Worm (Caenorhabditis elegans): Measurements from ENCODE around the gene Y47D3A.21.

Y47D3A.21 gene

DNA sequence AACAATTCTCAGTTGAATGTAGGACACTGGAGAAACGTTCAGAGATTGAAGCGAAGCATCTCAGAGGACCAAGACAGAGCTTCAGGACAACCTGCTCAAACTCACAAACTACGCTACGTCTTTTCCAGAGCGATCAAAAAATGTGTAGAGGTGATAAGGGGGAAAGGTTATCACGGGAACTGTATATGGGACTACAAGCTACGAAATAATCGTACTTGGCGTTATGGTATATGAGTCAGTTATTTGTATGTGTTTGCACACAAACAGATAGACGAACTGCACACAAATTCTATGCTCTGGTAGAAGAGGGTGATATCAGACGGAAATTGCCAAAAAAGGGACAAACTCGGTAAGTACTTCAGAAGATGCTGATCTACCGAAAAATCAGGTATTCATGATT, 9.5 kb downstream of the Y47D3A.21 start:
- TF ChIP-seq nhr-76 (tag; optimal IDR thresholded peaks at IDR 0.05) (no peak), elt-2 (tag; optimal IDR thresholded peaks at IDR 0.05) (peak; percentile 38), pqm-1 (tag; optimal IDR thresholded peaks at IDR 0.05) (peak; percentile 52), jun-1 (tag; optimal IDR thresholded peaks at IDR 0.05) (peak; percentile 5), ceh-9 (tag; optimal IDR thresholded peaks at IDR 0.05) (no peak)

DNA sequence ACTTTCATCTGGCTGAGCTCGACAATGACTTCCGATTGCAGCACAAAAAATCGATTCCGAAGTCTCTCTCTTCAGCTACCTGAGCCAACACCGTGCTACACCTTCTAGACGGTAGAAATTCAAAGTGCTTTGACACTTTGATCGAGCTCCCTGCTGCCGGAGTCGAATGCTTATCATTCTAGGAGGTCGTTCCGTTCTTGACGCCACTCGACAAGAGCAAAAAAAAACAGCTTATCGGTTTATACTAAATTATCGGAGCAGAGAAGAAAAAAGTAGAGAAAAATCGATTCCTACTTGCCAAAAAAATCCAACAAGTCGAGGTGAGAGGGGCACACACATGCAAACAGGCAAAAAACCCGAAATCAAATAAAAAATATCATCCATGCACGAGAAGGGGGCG, 10.2 kb downstream of the Y47D3A.21 start:
- TF ChIP-seq skn-1 (tag; optimal IDR thresholded peaks at IDR 0.05) (no peak), jun-1 (tag; optimal IDR thresholded peaks at IDR 0.05) (peak; percentile 17), elt-2 (tag; optimal IDR thresholded peaks at IDR 0.05) (peak; percentile 81), pha-4 (tag; optimal IDR thresholded peaks at IDR 0.05) (peak; percentile 23)

DNA sequence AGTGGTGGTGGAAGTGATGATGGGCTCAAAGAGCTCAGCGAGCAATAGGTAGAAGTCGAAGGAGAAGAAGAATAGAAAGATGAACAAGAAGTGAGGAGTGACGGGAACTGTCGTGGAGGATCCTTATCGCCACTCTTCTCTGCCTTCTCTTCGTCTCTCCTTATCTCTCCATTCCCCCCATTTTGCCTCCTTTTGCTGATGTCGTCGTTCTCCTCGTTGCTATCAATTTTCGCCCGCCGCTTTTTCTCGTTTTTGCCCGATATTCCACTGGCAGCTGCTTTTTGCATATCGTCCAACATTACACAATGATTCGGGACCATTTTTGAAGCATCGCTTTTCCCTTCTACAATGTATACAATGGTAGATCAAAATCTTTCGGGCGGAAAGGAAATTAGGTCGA, 11.3 kb downstream of the Y47D3A.21 start:
- no peak for TF ChIP-seq fos-1 (tag; optimal IDR thresholded peaks at IDR 0.05)
- no peak for TF ChIP-seq mdl-1 (tag; optimal IDR thresholded peaks at IDR 0.05)
- no peak for TF ChIP-seq eor-1 (tag; optimal IDR thresholded peaks at IDR 0.05)
- TF ChIP-seq nhr-67 (tag; optimal IDR thresholded peaks at IDR 0.05), result no peak
- TF ChIP-seq pha-4 (tag; optimal IDR thresholded peaks at IDR 0.05), result no peak
- TF ChIP-seq fkh-10 (GFP tag; optimal IDR thresholded peaks at IDR 0.05), result no peak
- TF ChIP-seq elt-2 (tag; optimal IDR thresholded peaks at IDR 0.05), result peak; percentile 84
- TF ChIP-seq elt-3 (tag; optimal IDR thresholded peaks at IDR 0.05), result peak in 1 of 3 experiments; percentile 71
- no peak for TF ChIP-seq pqm-1 (tag; optimal IDR thresholded peaks at IDR 0.05)
- no peak for TF ChIP-seq nhr-23 (tag; optimal IDR thresholded peaks at IDR 0.05)
- no peak for TF ChIP-seq lin-39 (tag; optimal IDR thresholded peaks at IDR 0.05)
- no peak for TF ChIP-seq daf-12 (tag; optimal IDR thresholded peaks at IDR 0.05)

- TF ChIP-seq lin-39 (tag; optimal IDR thresholded peaks at IDR 0.05) (no peak), elt-1 (tag; optimal IDR thresholded peaks at IDR 0.05) (peak; percentile 0), skn-1 (tag; optimal IDR thresholded peaks at IDR 0.05) (no peak), ZK546.5 (tag; optimal IDR thresholded peaks at IDR 0.05) (no peak), nhr-76 (tag; optimal IDR thresholded peaks at IDR 0.05) (no peak), elt-3 (tag; optimal IDR thresholded peaks at IDR 0.05) (no peak), nhr-28 (tag; optimal IDR thresholded peaks at IDR 0.05) (no peak), nhr-25 (tag; optimal IDR thresholded peaks at IDR 0.05) (peak; percentile 16), fos-1 (tag; optimal IDR thresholded peaks at IDR 0.05) (no peak), mdl-1 (tag; optimal IDR thresholded peaks at IDR 0.05) (no peak), lin-15B (tag; optimal IDR thresholded peaks at IDR 0.05) (no peak), fkh-2 (tag; optimal IDR thresholded peaks at IDR 0.05) (no peak), ceh-28 (tag; optimal IDR thresholded peaks at IDR 0.05) (no peak), aly-2 (tag; optimal IDR thresholded peaks at IDR 0.05) (no peak)
Observed at ce11 chrIII:11262089-11262488, 16.6 kb downstream of the Y47D3A.21 start.

- TF ChIP-seq nhr-23 (tag; optimal IDR thresholded peaks at IDR 0.05), result peak; percentile 12
- no peak for TF ChIP-seq zag-1 (tag; optimal IDR thresholded peaks at IDR 0.05)
- TF ChIP-seq fkh-10 (GFP tag; optimal IDR thresholded peaks at IDR 0.05), result no peak
- TF ChIP-seq nhr-237 (tag; optimal IDR thresholded peaks at IDR 0.05), result no peak
Observed at ce11 chrIII:11255072-11255471, 23.6 kb downstream of the Y47D3A.21 start.

- TF ChIP-seq lin-39 (tag; optimal IDR thresholded peaks at IDR 0.05) (no peak), elt-2 (tag; optimal IDR thresholded peaks at IDR 0.05) (no peak), nhr-43 (tag; optimal IDR thresholded peaks at IDR 0.05; ENCODE audit: poor library complexity, severe bottlenecking) (no peak), nhr-237 (tag; optimal IDR thresholded peaks at IDR 0.05) (no peak), nhr-28 (tag; optimal IDR thresholded peaks at IDR 0.05) (no peak), unc-39 (tag; optimal IDR thresholded peaks at IDR 0.05) (no peak), ama-1 (optimal IDR thresholded peaks at IDR 0.05) (no peak)
Observed at ce11 chrIII:11251718-11252441, 26.8 kb downstream of the Y47D3A.21 start, which contains the start of gene Y47D3A.32. Gene Y47D3A.32 (plus strand): TSS chrIII:11252391.

DNA sequence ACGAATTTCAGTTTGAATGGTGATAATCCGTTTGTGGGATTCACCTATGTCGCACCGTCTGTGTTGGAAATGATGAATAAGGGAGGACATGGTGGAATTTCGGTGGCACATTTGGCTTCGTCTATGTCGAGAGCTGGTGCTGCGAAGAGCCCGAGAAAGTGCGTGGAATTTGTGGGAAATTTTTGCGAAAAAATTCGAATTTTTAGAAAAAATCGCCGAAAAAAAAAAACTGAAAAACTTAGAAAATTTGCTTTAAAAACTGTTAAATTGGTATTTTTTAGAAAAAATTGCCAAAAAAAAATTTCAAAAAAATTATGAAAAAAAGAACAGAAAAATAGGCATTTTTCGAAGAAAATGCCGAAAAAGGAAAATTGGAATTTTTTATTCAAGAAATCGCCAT, 29.8 kb downstream of the Y47D3A.21 start:
- TF ChIP-seq fkh-10 (GFP tag; optimal IDR thresholded peaks at IDR 0.05) (no peak), R02D3.7 (tag; optimal IDR thresholded peaks at IDR 0.05) (no peak), tbx-2 (tag; optimal IDR thresholded peaks at IDR 0.05) (no peak), ztf-11 (tag; optimal IDR thresholded peaks at IDR 0.05) (no peak), egl-5 (tag; optimal IDR thresholded peaks at IDR 0.05) (no peak), ceh-82 (tag; optimal IDR thresholded peaks at IDR 0.05) (no peak), nhr-237 (tag; optimal IDR thresholded peaks at IDR 0.05) (no peak), mml-1 (tag; optimal IDR thresholded peaks at IDR 0.05) (no peak), ceh-16 (tag; optimal IDR thresholded peaks at IDR 0.05) (no peak), sea-2 (GFP tag; optimal IDR thresholded peaks at IDR 0.05) (no peak), jun-1 (tag; optimal IDR thresholded peaks at IDR 0.05) (no peak), unc-62 (GFP tag; optimal IDR thresholded peaks at IDR 0.05) (no peak)

Data from whole organism, L3 larva.